Worm (Caenorhabditis elegans): Measurements from ENCODE around the gene ptr-13.

ptr-13 gene

DNA sequence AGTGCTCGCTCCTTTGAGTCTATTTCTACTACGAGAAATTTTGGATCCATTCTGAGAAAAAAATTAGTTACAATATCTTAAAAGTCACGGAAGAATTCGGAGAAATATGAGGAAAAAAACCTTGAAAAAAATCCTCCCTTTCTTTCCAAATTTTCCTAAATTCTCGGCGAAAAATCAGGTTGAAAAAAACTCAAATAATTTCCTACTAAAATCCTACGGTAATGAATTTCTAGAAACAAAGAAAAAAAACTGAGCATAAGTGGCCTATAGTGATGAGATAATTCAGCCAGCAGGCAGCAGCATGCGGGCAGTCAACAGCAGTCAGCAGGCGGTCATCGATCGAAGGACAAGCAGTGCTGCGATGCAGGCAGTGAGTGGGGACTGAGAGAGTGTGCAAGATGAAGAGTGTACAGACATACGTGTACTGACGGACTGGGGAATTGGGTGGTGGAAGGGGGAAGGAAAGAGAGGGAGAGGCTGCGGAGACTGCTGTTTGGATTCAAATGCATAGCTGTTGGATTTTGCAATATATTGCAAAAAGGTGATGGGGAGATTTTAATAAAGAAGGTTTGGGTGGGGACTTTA is 22.6 kb upstream of the ptr-13 start, which contains the start of gene lir-3 (continued):
- TF ChIP-seq dve-1 (tag; optimal IDR thresholded peaks at IDR 0.05) (no peak), sox-4 (tag; optimal IDR thresholded peaks at IDR 0.05) (no peak), elt-4 (tag; optimal IDR thresholded peaks at IDR 0.05) (no peak), ttx-3 (tag; optimal IDR thresholded peaks at IDR 0.05) (no peak), unc-55 (GFP tag; optimal IDR thresholded peaks at IDR 0.05) (peak; percentile 44), ceh-31 (tag; optimal IDR thresholded peaks at IDR 0.05) (peak; percentile 63), T23F11.4 (GFP tag; optimal IDR thresholded peaks at IDR 0.05) (no peak), hlh-8 (tag; optimal IDR thresholded peaks at IDR 0.05) (no peak), hlh-6 (tag; optimal IDR thresholded peaks at IDR 0.05) (peak; percentile 15), ceh-2 (tag; optimal IDR thresholded peaks at IDR 0.05) (no peak), tbx-2 (tag; optimal IDR thresholded peaks at IDR 0.05) (peak; percentile 28), K09A11.1 (tag; optimal IDR thresholded peaks at IDR 0.05; ENCODE audit: insufficient read depth) (no peak), mec-3 (tag; optimal IDR thresholded peaks at IDR 0.05; ENCODE audit: borderline replicate concordance) (no peak), syd-9 (tag; optimal IDR thresholded peaks at IDR 0.05) (peak; percentile 2), fax-1 (tag; optimal IDR thresholded peaks at IDR 0.05) (no peak), ceh-30 (tag; optimal IDR thresholded peaks at IDR 0.05) (no peak), C38D4.7 (GFP tag; optimal IDR thresholded peaks at IDR 0.05) (no peak), nhr-232 (tag; optimal IDR thresholded peaks at IDR 0.05) (no peak), madf-2 (tag; optimal IDR thresholded peaks at IDR 0.05) (no peak), sox-2 (GFP tag; IDR thresholded peaks at IDR 0.05) (no peak), tbx-7 (tag; optimal IDR thresholded peaks at IDR 0.05) (no peak), unc-42 (tag; optimal IDR thresholded peaks at IDR 0.05) (peak; percentile 38), Y22D7AL.16 (tag; optimal IDR thresholded peaks at IDR 0.05) (no peak), ceh-9 (tag; optimal IDR thresholded peaks at IDR 0.05) (no peak), gmeb-2 (tag; optimal IDR thresholded peaks at IDR 0.05) (no peak), pag-3 (tag; optimal IDR thresholded peaks at IDR 0.05; ENCODE audit: borderline replicate concordance) (no peak), pat-9 (tag; optimal IDR thresholded peaks at IDR 0.05) (no peak), zip-5 (tag; optimal IDR thresholded peaks at IDR 0.05) (no peak), fkh-6 (tag; optimal IDR thresholded peaks at IDR 0.05) (peak; percentile 39), ceh-34 (tag; optimal IDR thresholded peaks at IDR 0.05) (no peak), ceh-24 (tag; optimal IDR thresholded peaks at IDR 0.05) (no peak), ceh-22 (tag; optimal IDR thresholded peaks at IDR 0.05) (no peak), hlh-13 (GFP tag; optimal IDR thresholded peaks at IDR 0.05) (no peak), eyg-1 (tag; optimal IDR thresholded peaks at IDR 0.05) (no peak), npax-4 (tag; optimal IDR thresholded peaks at IDR 0.05) (no peak), unc-86 (tag; optimal IDR thresholded peaks at IDR 0.05) (no peak), elt-2 (tag; optimal IDR thresholded peaks at IDR 0.05) (no peak), dmd-4 (tag; optimal IDR thresholded peaks at IDR 0.05; ENCODE audit: borderline replicate concordance) (no peak), fkh-10 (GFP tag; optimal IDR thresholded peaks at IDR 0.05) (no peak), pqm-1 (tag; optimal IDR thresholded peaks at IDR 0.05) (no peak), pha-2 (tag; optimal IDR thresholded peaks at IDR 0.05) (no peak)

DNA sequence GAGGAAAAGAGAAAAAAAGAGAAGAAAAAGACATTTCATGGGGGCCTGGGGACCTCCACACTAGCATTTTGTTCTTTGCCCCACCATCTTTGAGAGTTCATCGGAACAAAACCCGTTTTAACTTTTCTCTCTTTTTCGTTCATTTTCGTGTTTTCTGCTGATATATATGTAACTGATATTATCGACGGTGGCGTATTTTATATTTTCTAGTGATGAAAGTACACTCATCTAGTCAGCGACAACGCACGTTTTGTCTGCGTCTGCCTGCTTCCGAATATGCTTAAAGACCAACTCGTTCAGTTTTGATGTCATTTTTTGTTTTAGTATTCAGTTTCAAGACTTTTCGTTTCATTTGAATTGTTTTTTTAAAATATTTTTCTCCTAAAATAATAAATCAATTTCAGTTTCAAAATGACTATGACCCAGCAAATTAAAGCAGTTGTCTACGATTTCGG is 19.0 kb upstream of the ptr-13 start, which contains the start of gene bigr-1:
TSS of gene bigr-1 (plus strand) at position 405 of the 455 bp plus-strand sequence.
- TF ChIP-seq rnt-1 (tag; optimal IDR thresholded peaks at IDR 0.05) (no peak), lin-11 (tag; optimal IDR thresholded peaks at IDR 0.05) (no peak), nhr-11 (tag; optimal IDR thresholded peaks at IDR 0.05) (no peak)

Measured in whole organism, late embryonic.